Worm (Caenorhabditis elegans): ENCODE data around the gene Y17G7B.22.
"Not testable (repeated sequence)": the region's sequence is repeated elsewhere in the genome, so short reads cannot be mapped to it uniquely, and the experiment has no call there.

Y17G7B.22 gene

DNA sequence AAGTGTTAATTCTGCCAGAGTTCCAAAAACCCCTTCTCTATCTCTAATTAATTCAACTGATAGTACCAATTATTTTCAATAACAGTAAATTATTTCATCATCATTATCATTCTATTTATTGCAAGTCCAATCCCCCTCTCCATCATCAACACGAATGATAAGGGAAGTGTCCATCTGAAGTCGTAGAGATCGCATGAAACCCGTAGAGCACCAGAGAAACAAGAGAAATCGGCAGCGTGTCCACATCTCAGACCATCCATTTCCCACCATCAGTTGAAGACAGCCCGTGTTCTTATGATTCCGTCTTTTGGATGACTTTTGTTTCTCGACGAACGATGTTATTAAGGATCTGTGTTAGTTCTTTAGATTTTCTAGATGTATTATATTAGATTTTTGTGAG is 14.3 kb upstream of the Y17G7B.22 start (continued):
- TF ChIP-seq mab-9 (GFP tag; IDR thresholded peaks at IDR 0.05) (no peak), nhr-90 (tag; optimal IDR thresholded peaks at IDR 0.05; ENCODE audit: poor library complexity) (no peak), C34B4.2 (tag; optimal IDR thresholded peaks at IDR 0.05) (no peak), ceh-82 (tag; optimal IDR thresholded peaks at IDR 0.05) (no peak)

DNA sequence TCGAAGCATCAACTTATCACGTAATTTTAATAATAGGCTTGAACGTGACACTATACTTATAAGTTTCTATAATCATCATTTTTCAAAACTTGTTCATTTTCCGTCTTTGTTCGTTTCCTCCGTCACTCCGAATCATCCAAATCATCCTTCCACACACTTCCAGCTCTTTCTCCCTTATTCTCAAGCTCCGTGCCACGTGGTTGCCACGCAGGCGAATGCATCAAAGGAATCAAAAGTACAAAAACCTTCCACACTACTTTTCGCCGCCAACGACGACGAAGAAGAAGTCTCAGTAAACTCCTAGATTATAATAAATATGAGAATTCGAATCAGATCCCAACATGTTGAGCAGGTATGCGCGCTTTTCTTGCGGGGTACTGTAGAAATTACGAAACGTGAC is 13.7 kb upstream of the Y17G7B.22 start:
- TF ChIP-seq nhr-85 (tag), result peak; percentile 65
- peak; percentile 24 for TF ChIP-seq hpl-2 (GFP tag; optimal IDR thresholded peaks at IDR 0.05)
- no peak for TF ChIP-seq egl-13 (tag; optimal IDR thresholded peaks at IDR 0.05)

DNA sequence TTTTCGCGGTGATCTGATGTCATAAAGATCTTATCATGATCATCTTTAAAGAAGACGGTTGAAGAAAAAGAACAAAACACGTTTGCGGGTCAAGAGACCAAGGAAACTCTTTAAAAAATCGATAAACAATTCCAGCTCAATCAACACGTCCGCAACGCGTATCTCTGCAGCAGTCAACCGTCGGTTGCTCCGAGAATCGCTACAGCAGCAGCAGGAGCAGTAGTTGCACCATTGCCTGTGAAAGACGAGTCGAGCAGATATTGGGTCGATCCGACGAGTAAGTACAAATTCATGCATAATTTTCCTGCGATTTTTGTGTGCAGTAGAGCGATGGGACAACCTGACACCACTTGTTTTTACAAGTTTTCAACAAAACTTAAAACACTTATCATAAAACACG is 13.3 kb upstream of the Y17G7B.22 start:
- TF ChIP-seq aha-1 (tag; optimal IDR thresholded peaks at IDR 0.05), result no peak
- TF ChIP-seq efl-1 (optimal IDR thresholded peaks at IDR 0.05), result peak in 1 of 2 experiments; percentile 9
- TF ChIP-seq efl-1 (GFP tag; optimal IDR thresholded peaks at IDR 0.05 in 1 of 2), result no peak
- TF ChIP-seq elt-3 (tag; optimal IDR thresholded peaks at IDR 0.05), result peak in 1 of 6 experiments; percentile 15
- TF ChIP-seq lin-15B (tag; optimal IDR thresholded peaks at IDR 0.05), result no peak
- TF ChIP-seq unc-130 (tag; optimal IDR thresholded peaks at IDR 0.05), result no peak
- no peak for TF ChIP-seq F16B12.6 (tag; optimal IDR thresholded peaks at IDR 0.05)
- no peak for TF ChIP-seq fos-1 (tag; optimal IDR thresholded peaks at IDR 0.05)
- TF ChIP-seq hlh-4 (tag; optimal IDR thresholded peaks at IDR 0.05), result no peak
- TF ChIP-seq nhr-90 (tag; optimal IDR thresholded peaks at IDR 0.05; ENCODE audit: poor library complexity), result peak; percentile 18

DNA sequence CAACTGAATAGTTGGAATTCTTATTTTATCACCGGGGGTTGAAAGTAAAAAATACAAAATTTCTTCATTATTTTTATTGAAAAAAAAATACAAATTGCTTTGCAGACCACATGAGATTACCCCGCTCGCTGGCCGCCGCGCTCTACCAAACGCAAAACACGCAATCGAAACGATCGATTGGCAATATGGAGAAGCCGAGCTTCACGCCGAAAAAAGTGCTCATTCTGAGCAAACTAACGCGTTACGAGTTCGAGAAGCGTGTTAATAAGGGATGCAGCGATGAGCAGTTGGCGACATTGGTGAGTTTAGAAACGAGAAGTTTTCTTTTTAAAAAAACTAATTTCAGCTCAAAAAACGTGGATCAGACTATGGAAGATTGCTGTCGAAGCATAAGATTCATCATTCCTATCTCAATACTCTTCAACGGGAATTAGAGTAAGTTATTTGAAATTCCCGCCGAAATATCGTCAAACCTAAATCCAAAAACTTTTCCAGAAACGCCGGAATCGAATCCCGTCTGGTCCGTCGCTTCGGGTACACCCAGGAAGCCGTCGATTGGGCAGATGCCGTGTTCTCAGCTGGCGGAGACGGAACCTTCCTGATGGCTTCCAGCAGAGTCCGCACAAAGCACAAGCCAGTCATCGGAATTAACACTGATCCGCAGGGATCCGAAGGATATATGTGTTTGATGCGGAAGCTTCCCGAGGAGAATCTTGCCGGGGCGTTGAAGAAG is 12.3 kb upstream of the Y17G7B.22 start:
- TF ChIP-seq lin-35 (GFP tag; optimal IDR thresholded peaks at IDR 0.05), result no peak
- TF ChIP-seq mab-9 (GFP tag; IDR thresholded peaks at IDR 0.05), result no peak
- TF ChIP-seq ama-1 (optimal IDR thresholded peaks at IDR 0.05), result peak; percentile 62
- TF ChIP-seq efl-1 (optimal IDR thresholded peaks at IDR 0.05), result no peak
- TF ChIP-seq efl-1 (GFP tag; optimal IDR thresholded peaks at IDR 0.05 in 1 of 2), result peak in 1 of 2 experiments; percentile 76

DNA sequence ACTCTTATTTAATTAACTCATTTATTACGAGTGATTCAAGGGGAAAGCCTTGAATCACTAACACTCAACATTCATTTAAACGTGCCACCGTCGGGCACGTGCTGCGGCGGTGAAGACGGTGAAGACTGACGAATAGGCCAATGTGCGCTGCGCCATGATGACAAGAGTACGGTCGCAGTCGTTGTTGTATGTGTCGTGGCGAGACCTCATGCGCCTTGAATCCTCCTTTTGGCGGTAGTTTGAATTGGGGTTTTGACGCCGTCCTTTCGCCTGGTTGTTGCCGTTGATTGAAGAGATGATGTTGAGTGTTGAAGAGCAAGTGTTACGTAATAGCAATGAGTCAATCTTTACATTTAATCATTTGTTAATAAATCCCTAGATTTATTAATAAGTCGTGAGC is 11.0 kb upstream of the Y17G7B.22 start:
- TF ChIP-seq dpl-1 (GFP tag; optimal IDR thresholded peaks at IDR 0.05) (peak in 2 of 3 experiments; percentile 3 to 4), lin-35 (GFP tag; optimal IDR thresholded peaks at IDR 0.05) (peak in 1 of 2 experiments; percentile 27), efl-1 (GFP tag; optimal IDR thresholded peaks at IDR 0.05 in 1 of 2) (peak; percentile 13 to 94)
- not testable (repeated sequence) for TF ChIP-seq efl-1 (optimal IDR thresholded peaks at IDR 0.05)

DNA sequence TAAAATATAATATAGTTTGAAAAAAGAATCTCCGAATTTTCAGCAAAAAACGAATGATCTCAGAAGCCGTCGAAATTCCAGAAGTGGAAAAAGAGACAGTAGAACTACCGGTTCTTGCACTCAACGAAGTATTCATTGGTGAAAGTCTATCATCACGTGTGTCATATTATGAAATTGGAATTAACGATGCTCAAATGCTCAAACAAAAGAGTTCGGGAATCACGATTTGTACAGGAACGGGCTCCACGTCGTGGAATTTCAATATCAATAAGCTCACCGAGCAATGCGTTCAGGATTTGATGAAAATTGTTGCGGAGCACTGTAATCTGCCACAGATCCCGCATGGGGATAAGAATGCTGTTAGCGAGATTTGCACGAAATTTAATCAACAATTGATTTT is 9.5 kb upstream of the Y17G7B.22 start:
- TF ChIP-seq hpl-2 (GFP tag; optimal IDR thresholded peaks at IDR 0.05) (peak; percentile 20), vab-15 (tag; optimal IDR thresholded peaks at IDR 0.05) (no peak), ceh-82 (tag; optimal IDR thresholded peaks at IDR 0.05) (no peak), hlh-4 (tag; optimal IDR thresholded peaks at IDR 0.05) (no peak), nhr-90 (tag; optimal IDR thresholded peaks at IDR 0.05; ENCODE audit: poor library complexity) (peak; percentile 8)

DNA sequence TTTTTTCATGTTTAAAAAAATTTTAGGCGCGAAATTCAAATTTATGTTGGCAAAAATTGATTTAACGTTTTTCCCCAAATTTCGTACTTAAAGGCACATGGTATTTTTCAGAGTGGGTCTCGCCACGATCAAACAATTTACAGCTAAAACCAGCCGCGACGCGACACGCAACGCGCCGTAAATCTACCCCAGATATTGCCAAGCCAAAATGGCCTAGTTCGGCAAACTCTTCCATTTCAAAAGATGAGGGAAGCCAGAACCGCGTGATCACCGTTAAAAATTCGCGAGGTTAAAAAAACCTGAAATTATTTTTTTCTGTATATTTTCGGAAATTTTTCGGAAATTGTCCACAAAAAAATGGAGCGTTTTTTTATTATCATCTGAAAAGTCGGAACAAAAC is 8.0 kb upstream of the Y17G7B.22 start:
- no peak for TF ChIP-seq tbx-2 (tag; optimal IDR thresholded peaks at IDR 0.05)
- no peak for TF ChIP-seq aha-1 (tag; optimal IDR thresholded peaks at IDR 0.05)
- no peak for TF ChIP-seq vab-15 (tag; optimal IDR thresholded peaks at IDR 0.05)
- peak; percentile 16 for TF ChIP-seq nhr-71 (tag; optimal IDR thresholded peaks at IDR 0.05)
- TF ChIP-seq efl-1 (optimal IDR thresholded peaks at IDR 0.05), result no peak
- TF ChIP-seq efl-1 (GFP tag; optimal IDR thresholded peaks at IDR 0.05 in 1 of 2), result peak in 1 of 2 experiments; percentile 81
- TF ChIP-seq elt-2 (tag; optimal IDR thresholded peaks at IDR 0.05), result no peak

DNA sequence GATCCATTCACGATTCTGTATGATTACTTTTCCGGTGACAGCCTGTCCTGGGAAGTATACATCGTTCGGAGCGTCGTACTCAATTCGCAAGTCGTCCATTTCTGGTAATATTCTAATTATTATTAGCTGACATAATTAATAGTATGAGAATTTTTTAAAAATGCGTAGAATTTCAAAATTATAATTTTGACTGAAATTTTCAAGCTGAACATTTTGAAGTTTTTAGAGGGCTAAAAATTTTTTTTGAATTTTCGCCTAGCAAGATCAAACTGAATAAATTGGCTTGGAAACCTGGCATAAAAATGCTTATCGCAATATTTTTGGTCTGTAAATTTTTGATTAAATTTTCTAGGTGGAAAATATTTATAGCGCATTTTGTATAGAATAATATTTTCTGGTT is 5.3 kb upstream of the Y17G7B.22 start, which contains the start of gene arrd-7:
Gene arrd-7 (minus strand): TSS at position 101 of the 400 bp plus-strand sequence.
- TF ChIP-seq C34B4.2 (tag; optimal IDR thresholded peaks at IDR 0.05) (no peak), nhr-47 (tag; optimal IDR thresholded peaks at IDR 0.05) (no peak), hlh-17 (GFP tag; optimal IDR thresholded peaks at IDR 0.05; ENCODE audit: borderline replicate concordance) (no peak), elt-3 (tag; optimal IDR thresholded peaks at IDR 0.05) (no peak)
